Worm (Caenorhabditis elegans): ENCODE measurements around the gene dbl-1.

ce11 chrV:6780676-6781075 is 22.7 kb downstream of the dbl-1 start:
- no peak for TF ChIP-seq duxl-1 (tag; optimal IDR thresholded peaks at IDR 0.05; ENCODE audit: poor library complexity)
- TF ChIP-seq unc-62 (GFP tag; optimal IDR thresholded peaks at IDR 0.05 in 1 of 2) = no peak
- no peak for TF ChIP-seq unc-62 (tag; optimal IDR thresholded peaks at IDR 0.05)
- TF ChIP-seq cey-2 (tag; optimal IDR thresholded peaks at IDR 0.05; ENCODE audit: borderline replicate concordance, insufficient read depth) = no peak
